Worm (Caenorhabditis elegans): ENCODE results near the gene ubq-1.

DNA sequence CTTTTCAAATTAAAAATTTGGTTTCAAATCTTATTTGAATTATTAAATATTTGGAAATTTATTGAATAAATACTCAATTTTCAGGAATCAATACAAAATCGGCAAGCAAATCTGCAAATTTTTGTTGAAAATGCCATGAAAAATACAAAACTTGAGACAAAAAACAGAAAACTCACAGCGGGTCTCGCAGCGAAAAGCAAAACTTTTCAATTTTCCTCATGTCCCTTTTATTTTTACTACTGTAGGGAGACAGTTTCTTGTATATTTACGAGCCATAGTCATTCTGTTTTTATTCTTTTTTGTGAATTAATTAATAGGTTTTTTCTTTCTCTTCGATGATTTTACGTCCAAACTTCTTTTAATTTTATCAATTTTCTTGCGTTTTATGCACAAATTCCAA lies 48.4 kb downstream of the ubq-1 start:
- TF ChIP-seq egl-27 (tag; optimal IDR thresholded peaks at IDR 0.05) (no peak), mdl-1 (tag; optimal IDR thresholded peaks at IDR 0.05) (no peak), skn-1 (tag; optimal IDR thresholded peaks at IDR 0.05) (no peak), zag-1 (tag; optimal IDR thresholded peaks at IDR 0.05) (no peak)
